Worm (Caenorhabditis elegans): ENCODE measurements around the gene pms-2.

DNA sequence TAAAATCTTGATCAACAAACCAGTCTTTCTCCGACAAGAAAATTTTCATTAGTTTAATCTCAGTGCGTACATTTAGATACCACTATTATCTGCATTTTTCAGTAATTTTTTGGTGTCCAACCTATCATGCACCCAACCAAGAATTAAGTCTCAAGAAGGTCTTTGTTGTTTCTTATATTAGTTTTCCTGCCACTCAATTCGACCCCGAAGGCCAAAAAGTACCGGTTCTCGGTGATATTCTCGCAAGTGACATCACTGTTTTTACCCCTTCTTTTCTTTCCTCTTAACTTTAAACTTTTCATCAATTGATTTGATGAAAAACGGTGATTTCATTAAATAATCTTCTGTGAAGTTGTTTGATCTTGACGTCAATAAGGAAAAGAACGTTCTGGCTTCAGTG lies 26.8 kb downstream of the pms-2 start, which contains the start of gene F38B7.2:
- TF ChIP-seq cog-1 (tag; optimal IDR thresholded peaks at IDR 0.05), result no peak
- TF ChIP-seq klf-2 (GFP tag; conservative IDR thresholded peaks at IDR 0.05), result no peak
- TF ChIP-seq med-1 (GFP tag; optimal IDR thresholded peaks at IDR 0.05; ENCODE audit: insufficient read depth), result no peak
- no peak for TF ChIP-seq tab-1 (GFP tag; IDR thresholded peaks at IDR 0.05)
- TF ChIP-seq T22C8.4 (GFP tag; IDR thresholded peaks at IDR 0.05), result no peak
- TF ChIP-seq flt-1 (GFP tag; IDR thresholded peaks at IDR 0.05), result no peak

Data from whole organism, midembryonic.